Fruit fly (Drosophila melanogaster): Measurements from ENCODE around the gene CG17376.

DNA sequence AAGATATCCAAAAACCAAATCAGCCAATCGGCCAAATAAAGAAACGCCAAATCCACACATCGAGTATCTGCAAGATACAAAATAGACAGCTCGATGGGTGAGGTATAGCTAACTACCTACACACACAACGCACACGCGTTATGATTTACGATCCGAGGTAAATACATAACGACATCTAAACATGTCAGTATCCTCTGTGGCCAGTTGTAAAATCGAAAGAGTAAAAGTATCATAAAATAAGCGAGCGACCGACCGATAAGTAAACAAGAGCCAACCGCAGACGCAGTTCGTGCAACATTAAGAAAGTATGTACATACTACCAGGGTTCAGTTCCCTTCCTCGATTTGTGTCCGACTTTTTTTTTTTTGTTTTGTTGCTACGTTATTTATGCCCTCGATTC is 25.6 kb upstream of the CG17376 start:
- TF ChIP-seq spab (GFP tag; optimal IDR thresholded peaks at IDR 0.05) (no peak), CG16779 (tag; optimal IDR thresholded peaks at IDR 0.05) (no peak), vri (GFP tag; optimal IDR thresholded peaks at IDR 0.05) (no peak), dac (GFP tag; optimal IDR thresholded peaks at IDR 0.05) (no peak), salr (GFP tag; optimal IDR thresholded peaks at IDR 0.05) (no peak), CG4318 (GFP tag; optimal IDR thresholded peaks at IDR 0.05) (no peak), cyc (GFP tag; optimal IDR thresholded peaks at IDR 0.05) (no peak)
